Fruit fly (Drosophila melanogaster) whole organism, adult: ENCODE data around the gene Hel89B.
A peak's percentile ranks its signal among the peaks of the same experiment; 100 is the strongest.

Experiments used
- bab1 ChIP-seq: fragments of 200-800 bp; sonication (Bioruptor generic); optimal IDR thresholded peaks from 3 replicates; lab custom pipeline; 2019; ENCODE audit warnings: missing biosample characterization, mild to moderate bottlenecking, missing genetic modification characterization, moderate library complexity
- ovo ChIP-seq: fragments of 200-800 bp; sonication (Bioruptor generic); optimal IDR thresholded peaks from 2 replicates; lab custom pipeline; 2016; ENCODE audit warnings: missing biosample characterization, missing genetic modification characterization

DNA sequence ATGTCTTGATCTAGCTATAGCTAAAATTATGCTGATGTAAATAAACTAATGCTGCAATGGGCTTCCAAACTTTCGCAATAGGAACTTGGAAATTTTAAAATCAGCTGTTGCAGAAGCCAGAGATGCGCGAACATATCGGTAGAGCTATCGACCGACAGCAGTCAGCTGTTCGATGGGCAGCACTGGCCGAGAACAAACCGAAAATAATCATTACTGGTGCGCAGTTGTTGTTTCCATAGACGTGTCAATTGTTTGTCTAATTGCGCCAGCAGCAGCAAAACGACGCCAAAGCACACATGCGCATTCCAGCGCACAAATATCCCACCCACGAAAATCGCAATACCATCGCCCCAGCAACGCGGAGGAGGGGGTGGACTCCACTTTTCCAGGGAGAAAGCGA, 38.1 kb upstream of the Hel89B start, which contains the start of gene Sap47:
- no peak for TF ChIP-seq ovo (GFP tag; lab: Kevin White, UChicago)
- peak; percentile 74 for TF ChIP-seq bab1 (GFP tag; lab: Kevin White, UChicago)
